Worm (Caenorhabditis elegans) whole organism, L1 larva: ENCODE results near the gene bath-44.

Experiments
- ceh-82 ChIP-seq, 3 experiments: fragments of 150-350 bp in 1 of 3; sonication (generic microtip) in 2 of 3; optimal IDR thresholded peaks; 2 replicates each; lab custom pipeline; 2014 to 2017; ENCODE audit warnings: missing biosample characterization in 3 of 3, missing genetic modification characterization in 3 of 3
- ceh-88 ChIP-seq: fragments of 200-800 bp; sonication (Bioruptor generic); IDR thresholded peaks from 2 replicates; pipeline ENCODE4 v1.3.6; 2022; ENCODE audit warnings: missing genetic modification characterization, missing compliant biosample characterization
- lsy-2 ChIP-seq, 2 experiments: fragments of 150-350 bp; optimal IDR thresholded peaks; 2 replicates each; lab custom pipeline; 2014; ENCODE audit warnings: missing biosample characterization in 2 of 2, missing genetic modification characterization in 2 of 2
- nhr-11 ChIP-seq: fragments of 150-350 bp; optimal IDR thresholded peaks from 2 replicates; lab custom pipeline; 2014; ENCODE audit warnings: missing biosample characterization, missing genetic modification characterization
- pqm-1 ChIP-seq: sonication (generic microtip); optimal IDR thresholded peaks from 3 replicates; lab custom pipeline; 2017; ENCODE audit warnings: missing biosample characterization, missing genetic modification characterization
- unc-62 ChIP-seq: fragments of 150-350 bp; optimal IDR thresholded peaks from 2 replicates; lab custom pipeline; 2014; ENCODE audit warnings: missing biosample characterization, missing genetic modification reagents, missing genetic modification characterization
- ztf-4 ChIP-seq: fragments of 150-350 bp; optimal IDR thresholded peaks from 2 replicates; lab custom pipeline; 2014; ENCODE audit warnings: missing biosample characterization, missing genetic modification characterization

DNA sequence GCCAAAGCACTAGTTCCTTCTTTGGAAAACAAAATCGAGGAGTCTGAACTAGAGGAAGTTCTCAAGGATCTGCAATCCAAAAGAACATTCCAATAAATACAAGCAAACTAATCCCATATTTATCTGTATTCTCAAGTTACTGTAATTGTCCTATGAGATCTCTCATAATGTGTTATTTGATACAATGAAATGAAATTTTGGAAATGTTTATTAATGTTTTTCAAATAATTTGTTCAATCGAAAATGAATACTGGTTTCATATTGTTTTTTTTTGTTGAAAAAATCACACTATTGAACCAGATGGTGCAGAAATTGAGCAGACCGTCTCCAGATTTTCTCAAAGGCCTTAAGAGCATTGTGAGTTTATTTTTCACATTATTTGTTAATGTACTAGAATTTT, 19.8 kb upstream of the bath-44 start, which contains the start of gene F43E2.1:
- no peak for TF ChIP-seq nhr-11 (tag; lab: Kevin White, UChicago)
- no peak for TF ChIP-seq ztf-4 (tag; lab: Kevin White, UChicago)
- TF ChIP-seq unc-62 (GFP tag; lab: Kevin White, UChicago) = no peak
- no peak for TF ChIP-seq pqm-1 (tag; lab: Kevin White, UChicago)
- no peak for TF ChIP-seq ceh-88
- TF ChIP-seq ceh-82 (tag; optimal IDR thresholded peaks at IDR 0.05; lab: Kevin White, UChicago) = no peak
- no peak for TF ChIP-seq lsy-2 (tag; optimal IDR thresholded peaks at IDR 0.05; lab: Kevin White, UChicago)
